Worm (Caenorhabditis elegans) whole organism, young adult: Measurements from ENCODE around the gene T01B10.5.
A peak's percentile ranks its signal among the peaks of the same experiment; 100 is the strongest.

Experiments used
- B0336.3 ChIP-seq: fragments of 200-800 bp; sonication (Bioruptor generic); IDR thresholded peaks from 2 replicates; pipeline ENCODE4 v1.3.6; 2022; ENCODE audit warnings: missing genetic modification characterization, missing compliant biosample characterization
- C06A6.2 ChIP-seq: fragments of 200-800 bp; sonication (Bioruptor generic); conservative IDR thresholded peaks from 2 replicates; pipeline ENCODE4 v1.3.6; 2022; ENCODE audit warnings: missing genetic modification characterization, missing compliant biosample characterization
- C17E4.6 ChIP-seq: fragments of 200-800 bp; sonication (Bioruptor generic); IDR thresholded peaks from 2 replicates; pipeline ENCODE4 v1.3.6; 2022; ENCODE audit warnings: missing genetic modification reagents, missing genetic modification characterization, missing compliant biosample characterization
- F22D6.2 ChIP-seq: sonication (generic microtip); optimal IDR thresholded peaks from 2 replicates; lab custom pipeline; 2016; ENCODE audit warnings: mild to moderate bottlenecking, missing genetic modification characterization, missing compliant biosample characterization
- F23B12.7 ChIP-seq: sonication (generic microtip); optimal IDR thresholded peaks from 2 replicates; lab custom pipeline; 2017; ENCODE audit warnings: missing genetic modification characterization, mild to moderate bottlenecking, missing compliant biosample characterization, antibody characterized with exemption, moderate library complexity; ENCODE audit not compliant: insufficient read depth
- F57C9.4 ChIP-seq: sonication (generic microtip); optimal IDR thresholded peaks from 2 replicates; lab custom pipeline; 2017; ENCODE audit warnings: mild to moderate bottlenecking, missing genetic modification characterization, missing compliant biosample characterization
- K12H6.12 ChIP-seq: fragments of 200-800 bp; sonication (Bioruptor generic); optimal IDR thresholded peaks from 2 replicates; lab custom pipeline; 2018; ENCODE audit warnings: mild to moderate bottlenecking, missing genetic modification characterization, missing compliant biosample characterization
- T26A5.8 ChIP-seq: sonication (generic microtip); optimal IDR thresholded peaks from 2 replicates; lab custom pipeline; 2016; ENCODE audit warnings: missing genetic modification characterization, missing compliant biosample characterization
- Y53G8AR.9 ChIP-seq: fragments of 200-800 bp; sonication (Bioruptor generic); conservative IDR thresholded peaks from 2 replicates; pipeline ENCODE4 v1.3.6; 2022; ENCODE audit warnings: missing genetic modification reagents, missing genetic modification characterization, missing compliant biosample characterization
- Y67H2A.10 ChIP-seq: fragments of 200-800 bp; sonication (Bioruptor generic); conservative IDR thresholded peaks from 2 replicates; pipeline ENCODE4 v1.3.6; 2022; ENCODE audit warnings: missing genetic modification reagents, missing genetic modification characterization, missing compliant biosample characterization
- ZK185.1 ChIP-seq: sonication (generic microtip); optimal IDR thresholded peaks from 2 replicates; lab custom pipeline; 2016; ENCODE audit warnings: mild to moderate bottlenecking, missing genetic modification characterization, missing compliant biosample characterization; ENCODE audit not compliant: poor library complexity, severe bottlenecking
- atf-7 ChIP-seq: sonication (generic microtip); optimal IDR thresholded peaks from 2 replicates; lab custom pipeline; 2017; ENCODE audit warnings: mild to moderate bottlenecking, missing genetic modification characterization, missing compliant biosample characterization
- athp-1 ChIP-seq: sonication (generic microtip); optimal IDR thresholded peaks from 2 replicates; lab custom pipeline; 2017; ENCODE audit warnings: mild to moderate bottlenecking, missing genetic modification characterization, missing compliant biosample characterization
- attf-3 ChIP-seq: fragments of 200-800 bp; sonication (Bioruptor generic); conservative IDR thresholded peaks from 2 replicates; pipeline ENCODE4 v1.3.6; 2022; ENCODE audit warnings: missing genetic modification reagents, missing genetic modification characterization, missing compliant biosample characterization
- attf-5 ChIP-seq: fragments of 200-800 bp; sonication (Bioruptor generic); optimal IDR thresholded peaks from 2 replicates; lab custom pipeline; 2018; ENCODE audit warnings: mild to moderate bottlenecking, missing genetic modification characterization, missing compliant biosample characterization
- attf-6 ChIP-seq: fragments of 200-800 bp; sonication (Bioruptor generic); IDR thresholded peaks from 2 replicates; pipeline ENCODE4 v1.3.6; 2022; ENCODE audit warnings: missing genetic modification reagents, missing genetic modification characterization, missing compliant biosample characterization
- bed-2 ChIP-seq: fragments of 200-800 bp; sonication (Bioruptor generic); IDR thresholded peaks from 2 replicates; pipeline ENCODE4 v1.3.6; 2022; ENCODE audit warnings: missing genetic modification reagents, missing genetic modification characterization, missing compliant biosample characterization
- ccch-3 ChIP-seq: fragments of 200-800 bp; sonication (Bioruptor generic); optimal IDR thresholded peaks from 2 replicates; lab custom pipeline; 2018; ENCODE audit warnings: mild to moderate bottlenecking, missing genetic modification characterization, missing compliant biosample characterization
- ceh-79 ChIP-seq: sonication (generic microtip); optimal IDR thresholded peaks from 2 replicates; lab custom pipeline; 2017; ENCODE audit warnings: mild to moderate bottlenecking, missing genetic modification characterization, missing compliant biosample characterization
- ceh-91 ChIP-seq: fragments of 200-800 bp; sonication (Bioruptor generic); IDR thresholded peaks from 2 replicates; pipeline ENCODE4 v1.3.6; 2022; ENCODE audit warnings: missing genetic modification reagents, missing genetic modification characterization, missing compliant biosample characterization
- chd-7 ChIP-seq: sonication (generic microtip); optimal IDR thresholded peaks from 2 replicates; lab custom pipeline; 2016; ENCODE audit warnings: mild to moderate bottlenecking, missing genetic modification characterization, moderate library complexity, missing compliant biosample characterization
- egl-18 ChIP-seq: fragments of 200-800 bp; sonication (Bioruptor generic); IDR thresholded peaks from 2 replicates; pipeline ENCODE4 v1.3.6; 2022; ENCODE audit warnings: missing genetic modification reagents, missing genetic modification characterization, missing compliant biosample characterization
- egl-44 ChIP-seq: fragments of 200-800 bp; sonication (Bioruptor generic); IDR thresholded peaks from 2 replicates; pipeline ENCODE4 v1.3.6; 2022; ENCODE audit warnings: missing genetic modification reagents, missing genetic modification characterization, missing compliant biosample characterization
- fkh-3 ChIP-seq: sonication (generic microtip); optimal IDR thresholded peaks from 2 replicates; lab custom pipeline; 2016; ENCODE audit warnings: mild to moderate bottlenecking, missing genetic modification characterization, missing compliant biosample characterization
- gei-17 ChIP-seq: fragments of 200-800 bp; sonication (Bioruptor generic); optimal IDR thresholded peaks from 2 replicates; lab custom pipeline; 2018; ENCODE audit warnings: mild to moderate bottlenecking, missing genetic modification characterization, missing compliant biosample characterization
- hlh-26 ChIP-seq: fragments of 200-800 bp; sonication (Bioruptor generic); conservative IDR thresholded peaks from 2 replicates; pipeline ENCODE4 v1.3.6; 2022; ENCODE audit warnings: missing genetic modification reagents, missing genetic modification characterization, missing compliant biosample characterization
- let-607 ChIP-seq, 2 experiments: fragments of 200-800 bp in 1 of 2; sonication (Bioruptor generic) in 1 of 2; sonication (generic microtip) in 1 of 2; optimal IDR thresholded peaks; 2 replicates each; lab custom pipeline; 2016 to 2018; ENCODE audit warnings: mild to moderate bottlenecking in 2 of 2, missing compliant biosample characterization in 2 of 2, missing genetic modification characterization in 2 of 2, moderate library complexity in 2 of 2, missing genotype in 1 of 2
- lin-26 ChIP-seq: fragments of 200-800 bp; sonication (Bioruptor generic); IDR thresholded peaks from 2 replicates; pipeline ENCODE4 v1.3.6; 2022; ENCODE audit warnings: missing genetic modification reagents, missing genetic modification characterization, missing compliant biosample characterization
- lin-40 ChIP-seq: sonication (generic microtip); optimal IDR thresholded peaks from 2 replicates; lab custom pipeline; 2016; ENCODE audit warnings: missing genetic modification characterization, mild to moderate bottlenecking, missing compliant biosample characterization, missing genotype, missing genetic modification reagents
- madf-10 ChIP-seq: sonication (generic microtip); optimal IDR thresholded peaks from 2 replicates; lab custom pipeline; 2016; ENCODE audit warnings: mild to moderate bottlenecking, missing genetic modification characterization, missing compliant biosample characterization
- nfya-1 ChIP-seq: sonication (generic microtip); optimal IDR thresholded peaks from 2 replicates; lab custom pipeline; 2017; ENCODE audit warnings: antibody characterized with exemption, missing compliant biosample characterization, missing genetic modification characterization, borderline replicate concordance; ENCODE audit not compliant: insufficient read depth
- nfya-2 ChIP-seq: fragments of 200-800 bp; sonication (Bioruptor generic); IDR thresholded peaks from 2 replicates; pipeline ENCODE4 v1.3.6; 2022; ENCODE audit warnings: missing genetic modification reagents, missing genetic modification characterization, missing compliant biosample characterization
- nfyb-1 ChIP-seq: fragments of 200-800 bp; sonication (Bioruptor generic); IDR thresholded peaks from 2 replicates; pipeline ENCODE4 v1.3.6; 2022; ENCODE audit warnings: missing genetic modification reagents, missing genetic modification characterization, missing compliant biosample characterization
- nhr-80 ChIP-seq: sonication (generic microtip); optimal IDR thresholded peaks from 2 replicates; lab custom pipeline; 2016; ENCODE audit warnings: missing genetic modification characterization, missing compliant biosample characterization
- rpc-1 ChIP-seq, 2 experiments: fragments of 150-350 bp in 1 of 2; sonication (generic microtip) in 1 of 2; optimal IDR thresholded peaks; 2 replicates each; lab custom pipeline; 2014 to 2018; ENCODE audit warnings: missing biosample characterization in 1 of 2, missing genetic modification characterization in 1 of 2, missing genetic modification reagents in 1 of 2, missing genotype in 1 of 2
- sdz-38 ChIP-seq: sonication (generic microtip); optimal IDR thresholded peaks from 2 replicates; lab custom pipeline; 2016; ENCODE audit warnings: missing genotype, missing genetic modification characterization, missing compliant biosample characterization
- sea-2 ChIP-seq: fragments of 200-800 bp; sonication (Bioruptor generic); IDR thresholded peaks from 2 replicates; pipeline ENCODE4 v1.3.6; 2022; ENCODE audit warnings: missing genetic modification characterization, missing compliant biosample characterization
- snpc-3.4 ChIP-seq: sonication (generic microtip); optimal IDR thresholded peaks from 2 replicates; lab custom pipeline; 2017; ENCODE audit warnings: missing genetic modification characterization, mild to moderate bottlenecking, missing compliant biosample characterization, antibody characterized with exemption, moderate library complexity, missing genotype, missing genetic modification reagents
- somi-1 ChIP-seq: fragments of 200-800 bp; sonication (Bioruptor generic); optimal IDR thresholded peaks from 2 replicates; lab custom pipeline; 2018; ENCODE audit warnings: mild to moderate bottlenecking, missing genetic modification characterization, missing compliant biosample characterization
- tbx-9 ChIP-seq: sonication (generic microtip); optimal IDR thresholded peaks from 2 replicates; lab custom pipeline; 2016; ENCODE audit warnings: borderline replicate concordance, missing genetic modification characterization, inconsistent platforms, missing compliant biosample characterization
- ztf-22 ChIP-seq: fragments of 200-800 bp; sonication (Bioruptor generic); optimal IDR thresholded peaks from 2 replicates; lab custom pipeline; 2018; ENCODE audit warnings: mild to moderate bottlenecking, missing genetic modification characterization, moderate library complexity, missing compliant biosample characterization
- ztf-25 ChIP-seq: fragments of 200-800 bp; sonication (Bioruptor generic); IDR thresholded peaks from 2 replicates; pipeline ENCODE4 v1.3.6; 2022; ENCODE audit warnings: missing genetic modification reagents, missing genetic modification characterization, missing compliant biosample characterization
- ztf-26 ChIP-seq: sonication (generic microtip); optimal IDR thresholded peaks from 2 replicates; lab custom pipeline; 2017; ENCODE audit warnings: missing genetic modification characterization, missing compliant biosample characterization

T01B10.5 gene

DNA sequence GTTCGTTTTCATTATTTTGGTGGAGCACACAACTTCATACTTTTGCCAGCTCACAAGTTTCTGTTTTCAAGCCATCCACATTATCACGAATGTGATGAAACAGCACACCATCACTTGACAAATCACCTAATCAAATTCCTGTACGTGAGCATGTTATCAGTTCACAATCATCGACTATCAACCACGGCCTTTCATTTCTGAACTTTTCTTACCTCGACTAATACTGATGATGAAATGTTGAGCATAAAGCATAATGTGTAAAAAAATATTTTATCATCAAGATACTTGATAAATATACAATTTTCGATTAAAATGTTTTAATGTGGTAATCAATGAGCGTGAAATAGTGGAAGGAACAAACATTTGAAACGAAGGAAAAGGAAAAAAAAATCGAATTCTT, 21.6 kb upstream of the T01B10.5 start (continued):
- no peak for TF ChIP-seq F57C9.4 (tag; lab: Kevin White, UChicago)
- TF ChIP-seq sdz-38 = no peak
- no peak for TF ChIP-seq attf-6 (GFP tag; lab: Robert Waterston, UW)
- TF ChIP-seq nfya-2 (GFP tag; lab: Robert Waterston, UW) = no peak
- TF ChIP-seq gei-17 (GFP tag; lab: Kevin White, UChicago) = no peak
- no peak for TF ChIP-seq attf-5 (GFP tag; lab: Kevin White, UChicago)
- TF ChIP-seq snpc-3.4 = no peak
- no peak for TF ChIP-seq athp-1 (tag; lab: Kevin White, UChicago)
- TF ChIP-seq bed-2 (GFP tag; lab: Robert Waterston, UW) = no peak
- no peak for TF ChIP-seq attf-3 (GFP tag; lab: Robert Waterston, UW)
- no peak for TF ChIP-seq madf-10 (tag; lab: Kevin White, UChicago)
- TF ChIP-seq rpc-1 (optimal IDR thresholded peaks at IDR 0.05; lab: Kevin White, UChicago) = no peak
- no peak for TF ChIP-seq rpc-1 (tag; optimal IDR thresholded peaks at IDR 0.05; lab: Kevin White, UChicago)
- no peak for TF ChIP-seq Y67H2A.10
- 0 out of 2 replicates have a peak, but pooled peaks have one; percentile 48 for TF ChIP-seq Y53G8AR.9
- TF ChIP-seq nfya-1 (tag; lab: Kevin White, UChicago) = no peak
- no peak for TF ChIP-seq fkh-3 (tag; lab: Kevin White, UChicago)
- no peak for TF ChIP-seq ccch-3 (GFP tag; lab: Kevin White, UChicago)
- peak; percentile 55; the same call in 1 of the 2 replicates for TF ChIP-seq egl-44 (GFP tag; lab: Robert Waterston, UW)
- TF ChIP-seq let-607 (tag; optimal IDR thresholded peaks at IDR 0.05; lab: Kevin White, UChicago) = peak in 1 of 2 experiments; percentile 71
- no peak for TF ChIP-seq T26A5.8 (tag; lab: Kevin White, UChicago)
- TF ChIP-seq lin-26 (GFP tag; lab: Robert Waterston, UW) = no peak
- peak; percentile 89 for TF ChIP-seq nhr-80 (tag; lab: Kevin White, UChicago)
- TF ChIP-seq tbx-9 = no peak
- no peak for TF ChIP-seq F23B12.7 (tag; lab: Kevin White, UChicago)
- peak; percentile 5 for TF ChIP-seq lin-40 (tag; lab: Kevin White, UChicago)
- no peak for TF ChIP-seq sea-2 (GFP tag; lab: Robert Waterston, UW)
- TF ChIP-seq somi-1 (GFP tag; lab: Kevin White, UChicago) = no peak
- TF ChIP-seq ztf-22 (GFP tag; lab: Kevin White, UChicago) = no peak
- no peak for TF ChIP-seq ceh-91

- TF ChIP-seq ZK185.1 (peak; percentile 36), egl-18 (GFP tag; lab: Robert Waterston, UW) (no peak), ztf-26 (peak; percentile 81), B0336.3 (GFP tag; lab: Robert Waterston, UW) (no peak), fkh-3 (tag; lab: Kevin White, UChicago) (no peak), K12H6.12 (tag; lab: Kevin White, UChicago) (no peak), C06A6.2 (GFP tag; lab: Robert Waterston, UW) (peak; percentile 60; the same call in 1 of the 2 replicates), atf-7 (tag; lab: Kevin White, UChicago) (peak; percentile 44), C17E4.6 (GFP tag; lab: Robert Waterston, UW) (no peak), ztf-25 (GFP tag; lab: Robert Waterston, UW) (no peak), chd-7 (tag; lab: Kevin White, UChicago) (peak; percentile 21), nhr-80 (tag; lab: Kevin White, UChicago) (peak; percentile 10), lin-40 (tag; lab: Kevin White, UChicago) (peak; percentile 70), ceh-79 (no peak), nfyb-1 (0 out of 2 replicates have a peak, but pooled peaks have one; percentile 9), somi-1 (GFP tag; lab: Kevin White, UChicago) (peak; percentile 87), hlh-26 (GFP tag; lab: Robert Waterston, UW) (no peak), F22D6.2 (peak; percentile 57)
These were observed 20.0 kb upstream of the T01B10.5 start for ce11 chrX:8475142-8475541.
